Worm (Caenorhabditis elegans): ENCODE data around the gene akt-1.

akt-1 gene

DNA sequence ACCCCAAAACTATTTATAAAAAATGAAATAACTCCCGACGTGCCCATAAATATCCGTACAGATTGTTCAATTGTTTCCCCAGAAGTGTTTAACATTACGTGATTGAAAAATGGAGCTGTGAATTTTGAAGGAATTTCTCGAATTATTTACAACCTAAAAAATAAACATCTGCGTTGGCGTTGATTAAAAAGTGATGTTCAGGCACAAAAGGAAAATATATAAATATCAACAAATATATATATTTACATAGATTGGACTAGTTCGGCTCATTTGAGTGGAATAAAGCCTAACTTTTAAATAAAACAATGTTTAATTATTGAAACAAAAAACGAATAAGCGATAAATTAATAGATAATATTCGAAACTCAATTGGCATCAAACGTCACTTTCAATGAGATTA, 11.8 kb downstream of the akt-1 start, which contains the start of gene sri-18:
sri-18 (minus strand) TSS at position 101 of the 400 bp plus-strand sequence.
- TF ChIP-seq mxl-1 (tag; optimal IDR thresholded peaks at IDR 0.05) (no peak), ztf-6 (GFP tag; IDR thresholded peaks at IDR 0.05) (no peak), B0336.3 (GFP tag; IDR thresholded peaks at IDR 0.05) (no peak), Y95B8A.8 (GFP tag; IDR thresholded peaks at IDR 0.05) (no peak), nhr-27 (tag; optimal IDR thresholded peaks at IDR 0.05) (no peak), aptf-3 (GFP tag; IDR thresholded peaks at IDR 0.05) (no peak), ceh-58 (GFP tag; IDR thresholded peaks at IDR 0.05) (no peak), sdz-38 (tag; optimal IDR thresholded peaks at IDR 0.05) (no peak), F39B2.1 (GFP tag; IDR thresholded peaks at IDR 0.05) (no peak), rec-8 (tag; optimal IDR thresholded peaks at IDR 0.05) (no peak), egl-44 (GFP tag; IDR thresholded peaks at IDR 0.05) (no peak), gei-17 (GFP tag; optimal IDR thresholded peaks at IDR 0.05) (no peak), atf-7 (tag; optimal IDR thresholded peaks at IDR 0.05) (no peak)

DNA sequence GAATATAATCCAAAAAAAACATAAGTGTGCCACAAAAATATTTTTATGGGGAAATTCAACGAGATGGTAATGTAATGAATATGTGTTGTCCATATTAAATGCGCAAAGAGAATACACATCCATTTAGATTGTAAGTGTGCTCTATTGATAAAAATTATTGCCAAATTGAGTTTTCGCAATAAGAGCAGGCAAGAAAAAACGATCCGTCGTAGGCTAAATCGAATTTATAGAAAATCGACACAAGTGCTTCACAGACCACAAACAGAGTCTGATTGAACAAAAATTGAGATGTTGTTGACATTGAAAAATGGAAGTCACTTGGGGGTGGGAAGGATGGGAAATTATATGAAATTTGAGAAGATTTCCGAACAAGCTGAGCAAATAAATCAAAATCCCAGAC, 16.3 kb downstream of the akt-1 start:
- no peak for TF ChIP-seq mes-4 (tag; optimal IDR thresholded peaks at IDR 0.05)
- TF ChIP-seq hmg-20 (GFP tag; IDR thresholded peaks at IDR 0.05) = no peak
- no peak for TF ChIP-seq C17E4.6 (GFP tag; IDR thresholded peaks at IDR 0.05)
- no peak for TF ChIP-seq F10E7.11 (tag; optimal IDR thresholded peaks at IDR 0.05)
- no peak for TF ChIP-seq rcor-1 (GFP tag; IDR thresholded peaks at IDR 0.05)
- TF ChIP-seq dox-1 (GFP tag; IDR thresholded peaks at IDR 0.05) = no peak
- no peak for TF ChIP-seq T07F8.4 (tag; optimal IDR thresholded peaks at IDR 0.05)
- no peak for TF ChIP-seq chd-7 (tag; optimal IDR thresholded peaks at IDR 0.05)
- no peak for TF ChIP-seq ztf-26 (tag; optimal IDR thresholded peaks at IDR 0.05)
- no peak for TF ChIP-seq bed-2 (GFP tag; IDR thresholded peaks at IDR 0.05)
- TF ChIP-seq K11D2.4 (GFP tag; IDR thresholded peaks at IDR 0.05) = no peak
- TF ChIP-seq F39B2.1 (GFP tag; IDR thresholded peaks at IDR 0.05) = no peak

DNA sequence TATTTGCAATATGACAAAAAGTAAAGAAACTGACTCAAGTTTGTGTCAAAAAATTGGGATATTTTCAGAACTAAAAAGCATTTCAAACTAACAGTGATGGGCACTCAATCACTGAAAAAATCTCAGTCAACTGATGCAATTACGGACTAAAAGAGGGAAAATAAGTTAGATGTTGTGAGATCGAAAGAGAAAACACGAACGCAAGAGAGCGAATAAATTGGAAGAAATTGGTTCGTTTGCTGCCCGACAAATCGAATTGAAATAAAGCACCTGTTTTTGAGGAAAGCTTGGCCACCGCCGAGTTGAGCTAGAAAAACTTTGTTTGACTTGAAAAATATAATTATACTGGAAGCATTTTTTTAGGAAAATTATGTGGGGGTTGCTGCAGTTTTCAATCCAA, 17.3 kb downstream of the akt-1 start:
- TF ChIP-seq madf-6 (GFP tag; IDR thresholded peaks at IDR 0.05) (no peak), athp-1 (tag; optimal IDR thresholded peaks at IDR 0.05) (no peak), sdz-38 (tag; optimal IDR thresholded peaks at IDR 0.05) (no peak), hrde-1 (tag; optimal IDR thresholded peaks at IDR 0.05; ENCODE audit: borderline replicate concordance) (no peak), hmg-1.2 (GFP tag; IDR thresholded peaks at IDR 0.05) (no peak), lin-35 (GFP tag; optimal IDR thresholded peaks at IDR 0.05) (no peak), ets-4 (GFP tag; optimal IDR thresholded peaks at IDR 0.05) (no peak), die-1 (tag; optimal IDR thresholded peaks at IDR 0.05) (no peak), aptf-2 (GFP tag; conservative IDR thresholded peaks at IDR 0.05) (no peak), ztf-3 (GFP tag; optimal IDR thresholded peaks at IDR 0.05) (no peak), gei-17 (GFP tag; optimal IDR thresholded peaks at IDR 0.05) (no peak), snpc-1.1 (tag; optimal IDR thresholded peaks at IDR 0.05; ENCODE audit: insufficient read depth) (no peak), snpc-3.4 (tag; optimal IDR thresholded peaks at IDR 0.05) (no peak), F57C9.4 (tag; optimal IDR thresholded peaks at IDR 0.05) (no peak), nfyb-1 (GFP tag; IDR thresholded peaks at IDR 0.05) (no peak), F23B12.7 (tag; optimal IDR thresholded peaks at IDR 0.05; ENCODE audit: insufficient read depth) (no peak), B0261.1 (tag; optimal IDR thresholded peaks at IDR 0.05) (no peak)

All from whole organism, young adult.